Worm (Caenorhabditis elegans) whole organism, L1 larva: ENCODE data around the gene F40F4.7.

ENCODE experiments used
- alr-1 ChIP-seq: fragments of 200-800 bp; sonication (Bioruptor generic); optimal IDR thresholded peaks from 2 replicates; lab custom pipeline; 2018; ENCODE audit warnings: borderline replicate concordance, mild to moderate bottlenecking, missing genetic modification characterization, missing compliant biosample characterization
- ceh-82 ChIP-seq, 3 experiments: fragments of 150-350 bp in 1 of 3; sonication (generic microtip) in 2 of 3; optimal IDR thresholded peaks; 2 replicates each; lab custom pipeline; 2014 to 2017; ENCODE audit warnings: missing biosample characterization in 3 of 3, missing genetic modification characterization in 3 of 3
- ceh-88 ChIP-seq: fragments of 200-800 bp; sonication (Bioruptor generic); IDR thresholded peaks from 2 replicates; pipeline ENCODE4 v1.3.6; 2022; ENCODE audit warnings: missing genetic modification characterization, missing compliant biosample characterization
- ces-1 ChIP-seq: fragments of 150-350 bp; optimal IDR thresholded peaks from 2 replicates; lab custom pipeline; 2014; ENCODE audit warnings: missing biosample characterization, missing genetic modification reagents, missing genetic modification characterization
- efl-3 ChIP-seq: fragments of 200-800 bp; sonication (Bioruptor generic); optimal IDR thresholded peaks from 2 replicates; lab custom pipeline; 2018; ENCODE audit warnings: mild to moderate bottlenecking, missing genetic modification characterization, missing compliant biosample characterization
- hpl-2 ChIP-seq: fragments of 150-350 bp; optimal IDR thresholded peaks from 2 replicates; lab custom pipeline; 2014; ENCODE audit warnings: missing biosample characterization, missing genetic modification reagents, missing genetic modification characterization
- isw-1 ChIP-seq: fragments of 200-800 bp; sonication (Bioruptor generic); IDR thresholded peaks from 2 replicates; pipeline ENCODE4 v1.3.6; 2022; ENCODE audit warnings: missing genetic modification characterization, missing compliant biosample characterization
- mab-9 ChIP-seq: fragments of 200-800 bp; sonication (Bioruptor generic); IDR thresholded peaks from 2 replicates; pipeline ENCODE4 v1.3.6; 2022; ENCODE audit warnings: missing genetic modification reagents, missing genetic modification characterization, missing compliant biosample characterization
- nhr-47 ChIP-seq: sonication (generic microtip); optimal IDR thresholded peaks from 2 replicates; lab custom pipeline; 2016; ENCODE audit warnings: mild to moderate bottlenecking, missing genetic modification characterization, moderate library complexity, missing compliant biosample characterization
- nhr-71 ChIP-seq: sonication (generic microtip); optimal IDR thresholded peaks from 2 replicates; lab custom pipeline; 2016; ENCODE audit warnings: mild to moderate bottlenecking, missing genetic modification characterization, moderate library complexity, missing compliant biosample characterization
- sptf-1 ChIP-seq: fragments of 150-350 bp; optimal IDR thresholded peaks from 2 replicates; lab custom pipeline; 2014; ENCODE audit warnings: missing biosample characterization, missing genetic modification characterization
- unc-62 ChIP-seq: fragments of 150-350 bp; optimal IDR thresholded peaks from 2 replicates; lab custom pipeline; 2014; ENCODE audit warnings: missing biosample characterization, missing genetic modification reagents, missing genetic modification characterization
- unc-86 ChIP-seq: sonication (generic microtip); optimal IDR thresholded peaks from 2 replicates; lab custom pipeline; 2016; ENCODE audit warnings: missing genetic modification characterization, missing compliant biosample characterization
- vab-15 ChIP-seq: sonication (generic microtip); optimal IDR thresholded peaks from 2 replicates; lab custom pipeline; 2017; ENCODE audit warnings: missing genotype, mild to moderate bottlenecking, missing genetic modification characterization, missing compliant biosample characterization

DNA sequence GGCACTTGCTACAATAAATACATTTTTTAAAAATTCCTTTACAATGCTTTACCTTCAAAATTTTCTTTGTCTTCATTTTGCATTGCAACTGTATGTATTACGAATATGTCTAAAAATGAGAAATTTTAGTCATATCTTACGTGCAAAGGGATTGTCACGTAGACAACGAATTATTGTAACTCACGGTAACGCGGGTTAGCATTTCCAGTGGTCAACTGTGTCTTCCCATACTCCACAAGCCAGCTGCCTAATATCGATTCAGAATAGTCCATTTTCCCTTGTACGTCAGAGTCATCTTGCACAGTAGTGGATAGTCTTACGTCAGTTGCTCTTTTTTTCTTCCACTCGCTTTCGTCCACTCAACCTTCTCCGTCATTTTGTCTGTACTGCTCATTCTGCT is 16.9 kb upstream of the F40F4.7 start, which contains the start of gene fbxb-71:
- TF ChIP-seq isw-1 (no peak), ceh-88 (GFP tag; lab: Robert Waterston, UW) (no peak), vab-15 (tag; lab: Kevin White, UChicago) (no peak), efl-3 (GFP tag; lab: Kevin White, UChicago) (no peak), unc-62 (GFP tag; lab: Kevin White, UChicago) (no peak), sptf-1 (no peak), ces-1 (GFP tag; lab: Kevin White, UChicago) (no peak), hpl-2 (GFP tag; lab: Kevin White, UChicago) (no peak), nhr-47 (no peak), nhr-71 (tag; lab: Kevin White, UChicago) (no peak), alr-1 (no peak), mab-9 (GFP tag; lab: Robert Waterston, UW) (no peak), unc-86 (no peak), ceh-82 (tag; optimal IDR thresholded peaks at IDR 0.05; lab: Kevin White, UChicago) (no peak)
